Fruit fly (Drosophila melanogaster) whole organism, embryonic: ENCODE results near the gene CG15200.

Source experiments
- Atf3 ChIP-seq: fragments of 200-800 bp; sonication (Bioruptor generic); optimal IDR thresholded peaks from 3 replicates; lab custom pipeline; 2016; ENCODE audit warnings: missing biosample characterization, missing genetic modification characterization
- CG10147 ChIP-seq: fragments of 200-800 bp; sonication (Bioruptor generic); optimal IDR thresholded peaks from 2 replicates; lab custom pipeline; 2019; ENCODE audit warnings: missing biosample characterization, mild to moderate bottlenecking, missing genetic modification characterization, moderate library complexity
- CG1024 ChIP-seq: fragments of 200-800 bp; sonication (Bioruptor generic); IDR thresholded peaks from 2 replicates; pipeline ENCODE4 v1.3.6; 2022; ENCODE audit warnings: missing biosample characterization, missing genetic modification characterization
- CG10979 ChIP-seq: fragments of 200-800 bp; sonication (Bioruptor generic); optimal IDR thresholded peaks from 2 replicates; lab custom pipeline; 2018; ENCODE audit warnings: missing biosample characterization, mild to moderate bottlenecking, missing genetic modification characterization, moderate library complexity
- CG15601 ChIP-seq: fragments of 200-800 bp; sonication (Bioruptor generic); optimal IDR thresholded peaks from 3 replicates; lab custom pipeline; 2019; ENCODE audit warnings: missing biosample characterization, mild to moderate bottlenecking, missing genetic modification characterization, moderate library complexity
- CG1603 ChIP-seq: fragments of 200-800 bp; sonication (Bioruptor generic); optimal IDR thresholded peaks from 2 replicates; lab custom pipeline; 2019; ENCODE audit warnings: missing biosample characterization, mild to moderate bottlenecking, missing genetic modification characterization, moderate library complexity
- CG17328 ChIP-seq: fragments of 200-800 bp; sonication (Bioruptor generic); IDR thresholded peaks from 2 replicates; pipeline ENCODE4 v1.3.6; 2022; ENCODE audit warnings: missing biosample characterization, missing genetic modification characterization
- CG17361 ChIP-seq: fragments of 200-800 bp; sonication (Bioruptor generic); IDR thresholded peaks from 3 replicates; pipeline ENCODE4 v1.3.6; 2022; ENCODE audit warnings: missing biosample characterization, missing genetic modification characterization
- CG17385 ChIP-seq: fragments of 200-800 bp; sonication (Bioruptor generic); optimal IDR thresholded peaks from 3 replicates; lab custom pipeline; 2018; ENCODE audit warnings: missing biosample characterization, mild to moderate bottlenecking, missing genetic modification characterization
- CG17612 ChIP-seq: fragments of 200-800 bp; sonication (Bioruptor generic); IDR thresholded peaks from 2 replicates; pipeline ENCODE4 v1.3.6; 2022; ENCODE audit warnings: missing biosample characterization, missing genetic modification characterization
- CG1832 ChIP-seq: fragments of 200-800 bp; sonication (Bioruptor generic); optimal IDR thresholded peaks from 2 replicates; lab custom pipeline; 2017; ENCODE audit warnings: missing biosample characterization, mild to moderate bottlenecking, missing genetic modification characterization, inconsistent platforms
- CG2875 ChIP-seq: fragments of 200-800 bp; sonication (Bioruptor generic); optimal IDR thresholded peaks from 2 replicates; lab custom pipeline; 2017; ENCODE audit warnings: missing biosample characterization, mild to moderate bottlenecking, missing genetic modification characterization, missing genetic modification reagents
- CG32767 ChIP-seq: fragments of 200-800 bp; sonication (Bioruptor generic); IDR thresholded peaks from 2 replicates; pipeline ENCODE4 v1.3.6; 2022; ENCODE audit warnings: missing biosample characterization, missing genetic modification characterization
- CG33213 ChIP-seq: fragments of 200-800 bp; sonication (Bioruptor generic); optimal IDR thresholded peaks from 3 replicates; lab custom pipeline; 2016; ENCODE audit warnings: missing biosample characterization, missing genetic modification characterization
- CG4360 ChIP-seq: fragments of 200-800 bp; sonication (Bioruptor generic); IDR thresholded peaks from 2 replicates; pipeline ENCODE4 v1.3.6; 2022; ENCODE audit warnings: missing biosample characterization, missing genetic modification characterization
- CG6272 ChIP-seq: fragments of 200-800 bp; sonication (Bioruptor generic); IDR thresholded peaks from 2 replicates; pipeline ENCODE4 v1.3.6; 2022; ENCODE audit warnings: missing biosample characterization, missing genetic modification characterization
- CG6791 ChIP-seq: fragments of 200-800 bp; sonication (Bioruptor generic); IDR thresholded peaks from 3 replicates; pipeline ENCODE4 v1.3.6; 2022; ENCODE audit warnings: missing biosample characterization, missing genetic modification characterization; ENCODE audit not compliant: partially characterized antibody
- CG9817 ChIP-seq: fragments of 200-800 bp; sonication (Bioruptor generic); optimal IDR thresholded peaks from 2 replicates; lab custom pipeline; 2018; ENCODE audit warnings: missing biosample characterization, mild to moderate bottlenecking, missing genetic modification characterization, moderate library complexity
- CG9932 ChIP-seq: fragments of 200-800 bp; sonication (Bioruptor generic); IDR thresholded peaks from 2 replicates; pipeline ENCODE4 v1.3.6; 2022; ENCODE audit warnings: missing biosample characterization, missing genetic modification characterization
- Drgx ChIP-seq: fragments of 200-800 bp; sonication (Bioruptor generic); IDR thresholded peaks from 2 replicates; pipeline ENCODE4 v1.3.6; 2022; ENCODE audit warnings: missing biosample characterization, missing genetic modification characterization
- Elba2 ChIP-seq: fragments of 200-800 bp; sonication (Bioruptor generic); optimal IDR thresholded peaks from 3 replicates; lab custom pipeline; 2016; ENCODE audit warnings: missing biosample characterization, missing genetic modification characterization
- Fer1 ChIP-seq: fragments of 200-800 bp; sonication (Bioruptor generic); optimal IDR thresholded peaks from 2 replicates; lab custom pipeline; 2017; ENCODE audit warnings: missing biosample characterization, mild to moderate bottlenecking, missing genetic modification characterization
- Fer3 ChIP-seq: fragments of 200-800 bp; sonication (Bioruptor generic); optimal IDR thresholded peaks from 2 replicates; lab custom pipeline; 2018; ENCODE audit warnings: missing biosample characterization, mild to moderate bottlenecking, missing genetic modification characterization, moderate library complexity
- Hr39 ChIP-seq: fragments of >200 bp; optimal IDR thresholded peaks from 2 replicates; lab custom pipeline; 2017
- Hr51 ChIP-seq, 2 experiments: fragments of 200-800 bp; sonication (Bioruptor generic); optimal IDR thresholded peaks; 2 replicates in 1 of 2; 3 replicates in 1 of 2; lab custom pipeline; 2016 to 2018; ENCODE audit warnings: missing biosample characterization in 2 of 2, missing genetic modification characterization in 2 of 2, mild to moderate bottlenecking in 1 of 2, moderate library complexity in 1 of 2
- MESR4 ChIP-seq: fragments of 200-800 bp; sonication (Bioruptor generic); optimal IDR thresholded peaks from 2 replicates; lab custom pipeline; 2018; ENCODE audit warnings: missing biosample characterization, mild to moderate bottlenecking, missing genetic modification characterization, moderate library complexity
- Nf-YC ChIP-seq: fragments of 200-800 bp; optimal IDR thresholded peaks from 3 replicates; lab custom pipeline; 2019; ENCODE audit warnings: missing biosample characterization, mild to moderate bottlenecking, missing genetic modification characterization, moderate library complexity
- Oaz ChIP-seq: fragments of 200-800 bp; sonication (Bioruptor generic); IDR thresholded peaks from 2 replicates; pipeline ENCODE4 v1.3.6; 2022; ENCODE audit warnings: missing biosample characterization, missing genetic modification characterization
- Trl ChIP-seq, 3 experiments: fragments of >200 bp in 2 of 3; fragments of 200-800 bp in 1 of 3; sonication (Bioruptor generic) in 1 of 3; optimal IDR thresholded peaks; 2 replicates in 1 of 3; 3 replicates in 2 of 3; lab custom pipeline; 2016 to 2017; ENCODE audit warnings: missing biosample characterization in 1 of 3, missing genetic modification characterization in 1 of 3
- YL-1 ChIP-seq: fragments of 200-800 bp; sonication (Bioruptor generic); optimal IDR thresholded peaks from 3 replicates; lab custom pipeline; 2017; ENCODE audit warnings: missing biosample characterization, mild to moderate bottlenecking, missing genetic modification characterization
- bcd ChIP-seq: fragments of 200-800 bp; sonication (Bioruptor generic); optimal IDR thresholded peaks from 2 replicates; lab custom pipeline; 2017; ENCODE audit warnings: missing biosample characterization, mild to moderate bottlenecking, missing genetic modification characterization
- bowl ChIP-seq: fragments of 200-800 bp; sonication (Bioruptor generic); IDR thresholded peaks from 2 replicates; pipeline ENCODE4 v1.3.6; 2022; ENCODE audit warnings: missing biosample characterization, missing genetic modification characterization
- dpn ChIP-seq, 2 experiments: fragments of 200-800 bp; sonication (Bioruptor generic); optimal IDR thresholded peaks; 3 replicates each; lab custom pipeline; 2016; ENCODE audit warnings: missing biosample characterization in 2 of 2, missing genetic modification characterization in 2 of 2
- insv ChIP-seq, 2 experiments: fragments of 200-800 bp; sonication (Bioruptor generic); optimal IDR thresholded peaks; 3 replicates each; lab custom pipeline; 2016 to 2018; ENCODE audit warnings: missing biosample characterization in 2 of 2, missing genetic modification characterization in 2 of 2
- jing ChIP-seq: fragments of 200-800 bp; sonication (Bioruptor generic); optimal IDR thresholded peaks from 2 replicates; lab custom pipeline; 2018; ENCODE audit warnings: missing biosample characterization, mild to moderate bottlenecking, missing genetic modification characterization
- kah ChIP-seq: fragments of 200-800 bp; sonication (Bioruptor generic); optimal IDR thresholded peaks from 2 replicates; lab custom pipeline; 2018; ENCODE audit warnings: missing biosample characterization, mild to moderate bottlenecking, missing genetic modification characterization
- kay ChIP-seq: fragments of 200-800 bp; sonication (Bioruptor generic); optimal IDR thresholded peaks from 2 replicates; lab custom pipeline; 2016; ENCODE audit warnings: missing biosample characterization, missing genetic modification characterization
- lmd ChIP-seq: fragments of 200-800 bp; sonication (Bioruptor generic); IDR thresholded peaks from 2 replicates; pipeline ENCODE4 v1.3.6; 2022; ENCODE audit warnings: missing biosample characterization, missing genetic modification characterization
- mam ChIP-seq: fragments of 200-800 bp; sonication (Bioruptor generic); optimal IDR thresholded peaks from 3 replicates; lab custom pipeline; 2016; ENCODE audit warnings: missing biosample characterization, missing genetic modification characterization
- nau ChIP-seq: fragments of 200-800 bp; sonication (Bioruptor generic); optimal IDR thresholded peaks from 3 replicates; lab custom pipeline; 2017; ENCODE audit warnings: missing biosample characterization, mild to moderate bottlenecking, missing genetic modification characterization, missing genetic modification reagents
- nom ChIP-seq: fragments of 200-800 bp; sonication (Bioruptor generic); optimal IDR thresholded peaks from 2 replicates; lab custom pipeline; 2017; ENCODE audit warnings: missing biosample characterization, missing genetic modification characterization, mild to moderate bottlenecking, moderate library complexity, missing genetic modification reagents
- ranshi ChIP-seq: fragments of 200-800 bp; sonication (Bioruptor generic); IDR thresholded peaks from 2 replicates; pipeline ENCODE4 v1.3.6; 2022; ENCODE audit warnings: missing biosample characterization, missing genetic modification characterization
- row ChIP-seq: fragments of 200-800 bp; sonication (Bioruptor generic); IDR thresholded peaks from 3 replicates; pipeline ENCODE4 v1.3.6; 2022; ENCODE audit warnings: missing biosample characterization, missing genetic modification characterization
- seq ChIP-seq: fragments of 200-800 bp; sonication (Bioruptor generic); IDR thresholded peaks from 2 replicates; pipeline ENCODE4 v1.3.6; 2022; ENCODE audit warnings: missing biosample characterization, missing genetic modification characterization
- sqz ChIP-seq: fragments of 200-800 bp; sonication (Bioruptor generic); optimal IDR thresholded peaks from 3 replicates; lab custom pipeline; 2018; ENCODE audit warnings: missing biosample characterization, mild to moderate bottlenecking, missing genetic modification characterization
- tll ChIP-seq, 2 experiments: fragments of 200-800 bp in 1 of 2; fragments of >200 bp in 1 of 2; sonication (Bioruptor generic) in 1 of 2; optimal IDR thresholded peaks; 2 replicates each; lab custom pipeline; 2017 to 2019; ENCODE audit warnings: missing biosample characterization in 2 of 2, missing genetic modification characterization in 2 of 2, mild to moderate bottlenecking in 1 of 2, moderate library complexity in 1 of 2
- yki ChIP-seq: fragments of >200 bp; optimal IDR thresholded peaks from 3 replicates; lab custom pipeline; 2018

Gene CG15200

DNA sequence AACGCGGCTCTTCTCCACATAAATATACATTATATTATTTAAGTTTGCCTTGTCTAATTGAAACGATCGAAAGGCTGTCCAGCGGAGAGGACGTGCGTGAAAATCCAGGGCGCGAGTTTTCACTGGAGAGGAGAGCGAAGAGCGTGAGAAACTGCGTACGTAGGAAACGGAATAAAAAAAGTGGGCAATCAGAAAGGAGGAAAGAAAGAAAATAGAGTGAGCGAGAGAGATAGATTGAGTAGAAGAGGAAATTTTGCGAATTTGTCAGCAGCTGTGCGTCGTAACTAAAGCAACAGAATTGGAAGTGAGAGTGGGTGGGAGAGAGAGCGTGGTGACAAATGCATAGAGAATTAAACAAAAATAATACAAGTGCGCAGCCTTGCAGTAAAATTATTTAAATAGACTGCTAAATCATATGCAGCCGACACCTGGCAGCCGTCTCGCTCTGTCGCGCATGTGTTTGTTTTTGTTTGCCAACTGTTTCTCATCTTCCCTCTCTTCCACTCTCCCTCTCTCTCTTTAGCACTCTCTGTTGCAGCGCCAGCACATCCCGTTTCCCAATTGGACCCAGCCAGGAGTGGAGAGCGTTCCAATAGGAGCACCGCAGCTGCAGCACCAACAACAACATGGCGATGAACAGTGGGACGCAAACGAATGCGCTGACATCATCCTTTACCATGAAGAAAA, 28.1 kb upstream of the CG15200 start (continued):
- TF ChIP-seq Atf3 (GFP tag; lab: Kevin White, UChicago) (no peak), dpn (GFP tag; optimal IDR thresholded peaks at IDR 0.05; lab: Kevin White, UChicago) (no peak), Hr39 (lab: Kevin White, UChicago) (no peak), nom (peak; percentile 22), Nf-YC (tag; lab: Kevin White, UChicago) (peak; percentile 42), kah (GFP tag; lab: Kevin White, UChicago) (peak; percentile 9), CG6791 (GFP tag; lab: Robert Waterston, UW) (peak; percentile 31; the same call in 1 of the 3 replicates), CG4360 (GFP tag; lab: Robert Waterston, UW) (peak; percentile 91), CG32767 (0 out of 2 replicates have a peak, but pooled peaks have one; percentile 31), CG2875 (GFP tag; lab: Kevin White, UChicago) (no peak), nau (GFP tag; lab: Kevin White, UChicago) (peak; percentile 27), CG17612 (GFP tag; lab: Robert Waterston, UW) (no peak), Drgx (GFP tag; lab: Robert Waterston, UW) (peak; percentile 16; the same call in 1 of the 2 replicates), CG1832 (peak; percentile 85), CG17385 (GFP tag; lab: Kevin White, UChicago) (peak; percentile 70), bowl (GFP tag; lab: Robert Waterston, UW) (no peak), sqz (GFP tag; lab: Kevin White, UChicago) (peak; percentile 43), MESR4 (peak; percentile 55), yki (lab: Kevin White, UChicago) (peak; percentile 43), Trl (optimal IDR thresholded peaks at IDR 0.05; lab: Kevin White, UChicago) (peak; percentile 79 to 86), Trl (GFP tag; optimal IDR thresholded peaks at IDR 0.05; lab: Kevin White, UChicago) (no peak), YL-1 (GFP tag; lab: Kevin White, UChicago) (peak; percentile 40), tll (GFP tag; optimal IDR thresholded peaks at IDR 0.05; lab: Kevin White, UChicago) (peak in 1 of 2 experiments; percentile 71), insv (GFP tag; optimal IDR thresholded peaks at IDR 0.05; lab: Kevin White, UChicago) (peak; percentile 93 to 97)

DNA sequence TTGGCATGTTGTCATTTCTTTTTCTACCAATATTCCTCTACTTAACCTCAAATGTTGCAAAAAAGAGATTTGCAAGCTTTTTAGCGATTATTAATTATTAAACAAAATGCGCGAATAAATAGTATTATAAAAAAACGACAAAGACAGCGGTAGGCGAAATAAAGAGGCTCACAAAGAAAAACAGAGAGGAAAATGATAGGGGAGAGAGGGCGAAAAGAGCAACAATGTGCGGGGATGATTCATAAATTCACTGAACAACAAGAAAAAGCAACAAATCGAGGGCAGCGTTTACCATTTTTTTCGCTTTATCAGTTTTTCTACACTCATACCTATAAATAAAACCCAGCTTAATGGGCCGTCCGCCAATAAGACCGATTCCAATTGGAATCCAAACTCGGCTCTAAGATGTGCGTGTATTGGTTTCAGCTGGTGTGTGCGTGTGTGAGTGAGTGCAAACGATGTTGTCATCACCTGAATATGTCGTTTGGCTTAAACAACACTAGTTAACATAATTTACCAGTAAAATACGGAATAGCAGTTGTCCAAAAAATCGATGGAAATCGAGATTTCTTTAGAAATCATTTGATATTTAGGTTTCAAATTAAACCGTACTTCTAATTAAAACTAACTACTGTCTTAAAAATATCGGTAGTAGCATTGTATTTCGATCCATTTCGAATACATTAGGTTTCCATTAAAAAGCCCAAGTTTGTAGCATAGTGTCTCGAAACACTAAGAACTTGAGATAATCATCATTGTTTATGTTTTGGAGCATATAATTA, 26.7 kb upstream of the CG15200 start:
- TF ChIP-seq Elba2 (GFP tag; lab: Kevin White, UChicago): peak; percentile 74
- peak; percentile 6 for TF ChIP-seq CG10979 (tag; lab: Kevin White, UChicago)
- no peak for TF ChIP-seq CG33213
- TF ChIP-seq row (GFP tag; lab: Robert Waterston, UW): peak; percentile 42; the same call in 1 of the 3 replicates
- no peak for TF ChIP-seq CG17328
- TF ChIP-seq CG17361 (GFP tag; lab: Robert Waterston, UW): no peak
- TF ChIP-seq CG9817 (tag; lab: Kevin White, UChicago): peak; percentile 4
- TF ChIP-seq lmd (GFP tag; lab: Robert Waterston, UW): peak; percentile 7; the same call in 1 of the 2 replicates
- TF ChIP-seq CG6272: no peak
- no peak for TF ChIP-seq CG1024 (GFP tag; lab: Robert Waterston, UW)
- TF ChIP-seq Fer3 (tag; lab: Kevin White, UChicago): no peak
- no peak for TF ChIP-seq CG15601
- no peak for TF ChIP-seq CG1603 (tag; lab: Kevin White, UChicago)
- no peak for TF ChIP-seq ranshi (GFP tag; lab: Robert Waterston, UW)
- peak; percentile 30 for TF ChIP-seq kay (GFP tag; lab: Kevin White, UChicago)
- TF ChIP-seq Oaz: no peak
- TF ChIP-seq mam (GFP tag; lab: Kevin White, UChicago): no peak
- TF ChIP-seq CG9932 (GFP tag; lab: Robert Waterston, UW): peak; percentile 35
- peak; percentile 7 for TF ChIP-seq Fer1 (GFP tag; lab: Kevin White, UChicago)
- TF ChIP-seq Hr51 (GFP tag; optimal IDR thresholded peaks at IDR 0.05; lab: Kevin White, UChicago): peak in 1 of 2 experiments; percentile 16
- TF ChIP-seq yki (lab: Kevin White, UChicago): no peak
- no peak for TF ChIP-seq seq
- TF ChIP-seq CG10147 (GFP tag; lab: Kevin White, UChicago): peak; percentile 43
- TF ChIP-seq bcd (GFP tag; lab: Kevin White, UChicago): peak; percentile 11
- no peak for TF ChIP-seq Hr39 (lab: Kevin White, UChicago)
- no peak for TF ChIP-seq jing (GFP tag; lab: Kevin White, UChicago)
